Fruit fly (Drosophila melanogaster): ENCODE results near the gene CG4036.
A peak's percentile ranks its signal among the peaks of the same experiment; 100 is the strongest.

CG4036 gene

DNA sequence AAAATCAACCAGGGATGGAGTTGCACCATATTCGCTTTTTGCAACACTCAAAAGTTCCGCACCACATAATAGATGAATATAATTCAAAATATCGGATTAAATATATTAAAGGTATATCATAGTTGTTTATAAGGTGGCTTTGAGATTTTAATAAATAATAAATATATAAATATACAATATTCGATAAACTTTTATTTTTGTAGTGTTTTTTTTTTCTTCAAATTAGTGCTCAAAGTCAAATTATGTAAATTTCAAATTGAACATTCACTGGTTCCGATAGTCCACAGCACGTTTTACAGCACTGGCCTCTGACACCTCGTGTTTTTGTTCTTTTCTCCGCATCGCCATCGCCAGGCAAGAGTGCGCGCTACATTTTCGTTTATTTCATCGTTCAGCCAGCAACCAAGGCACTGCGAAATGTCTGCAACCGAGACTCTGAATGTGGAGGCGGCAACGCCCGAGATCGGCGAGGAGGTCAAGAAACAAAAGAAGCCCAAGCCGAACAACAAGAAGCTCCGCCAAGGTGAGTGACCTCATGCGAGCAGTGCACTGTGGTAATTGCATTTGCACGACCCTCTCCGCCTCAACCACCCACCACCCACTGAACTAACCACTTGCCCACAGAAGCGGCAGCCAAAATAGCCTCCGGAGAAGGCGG, 27.3 kb upstream of the CG4036 start, which contains the start of the genes Taf11 and und (continued):
- TF ChIP-seq CG10209 (GFP tag; optimal IDR thresholded peaks at IDR 0.05) (peak; percentile 18), Xbp1 (GFP tag; optimal IDR thresholded peaks at IDR 0.05) (peak; percentile 39), cad (GFP tag; optimal IDR thresholded peaks at IDR 0.05) (no peak), Tbp (GFP tag; optimal IDR thresholded peaks at IDR 0.05) (no peak), CG16779 (GFP tag; IDR thresholded peaks at IDR 0.05) (no peak), CG10366 (GFP tag; IDR thresholded peaks at IDR 0.05) (no peak), grn (GFP tag; optimal IDR thresholded peaks at IDR 0.05) (no peak), ERR (GFP tag; optimal IDR thresholded peaks at IDR 0.05) (no peak), mam (GFP tag; optimal IDR thresholded peaks at IDR 0.05) (no peak), gt (GFP tag; IDR thresholded peaks at IDR 0.05) (no peak), MTF-1 (GFP tag; optimal IDR thresholded peaks at IDR 0.05; ENCODE audit: borderline replicate concordance) (no peak), CG32767 (GFP tag; IDR thresholded peaks at IDR 0.05) (no peak), CG4707 (GFP tag; optimal IDR thresholded peaks at IDR 0.05) (no peak), Neu2 (GFP tag; optimal IDR thresholded peaks at IDR 0.05; ENCODE audit: borderline replicate concordance) (no peak), nom (GFP tag; optimal IDR thresholded peaks at IDR 0.05) (no peak), Optix (GFP tag; IDR thresholded peaks at IDR 0.05) (no peak), CG3163 (GFP tag; optimal IDR thresholded peaks at IDR 0.05) (no peak), Taf1 (GFP tag; IDR thresholded peaks at IDR 0.05) (no peak), sr (GFP tag; IDR thresholded peaks at IDR 0.05) (no peak), esg (GFP tag; conservative IDR thresholded peaks at IDR 0.05) (no peak), Bteb2 (GFP tag; optimal IDR thresholded peaks at IDR 0.05) (no peak), PHDP (tag; optimal IDR thresholded peaks at IDR 0.05) (no peak), CG34422 (GFP tag; IDR thresholded peaks at IDR 0.05) (peak; percentile 30; the same call in 2 of the 3 replicates), pum (GFP tag; optimal IDR thresholded peaks at IDR 0.05) (no peak), CG8765 (GFP tag; IDR thresholded peaks at IDR 0.05) (no peak), CG4854 (GFP tag; optimal IDR thresholded peaks at IDR 0.05) (no peak), Hr3 (GFP tag; optimal IDR thresholded peaks at IDR 0.05) (peak; percentile 42), CG10147 (GFP tag; optimal IDR thresholded peaks at IDR 0.05) (no peak), CG3995 (GFP tag; optimal IDR thresholded peaks at IDR 0.05) (peak; percentile 28), ci (GFP tag; IDR thresholded peaks at IDR 0.05) (no peak), prd (optimal IDR thresholded peaks at IDR 0.05) (no peak), prd (GFP tag; IDR thresholded peaks at IDR 0.05) (peak; percentile 44; the same call in 1 of the 3 replicates), vfl (GFP tag; optimal IDR thresholded peaks at IDR 0.05) (no peak), Hey (tag; optimal IDR thresholded peaks at IDR 0.05) (no peak), CG10431 (GFP tag; optimal IDR thresholded peaks at IDR 0.05) (no peak), row (GFP tag; IDR thresholded peaks at IDR 0.05) (peak; percentile 92), CG8290 (GFP tag; optimal IDR thresholded peaks at IDR 0.05) (no peak), CG8290 (tag; optimal IDR thresholded peaks at IDR 0.05) (no peak), al (GFP tag; IDR thresholded peaks at IDR 0.05) (no peak), CG6654 (GFP tag; optimal IDR thresholded peaks at IDR 0.05) (no peak), sisA (GFP tag; IDR thresholded peaks at IDR 0.05) (no peak), CG4820 (GFP tag; optimal IDR thresholded peaks at IDR 0.05) (peak; percentile 36), CG8089 (GFP tag; optimal IDR thresholded peaks at IDR 0.05) (no peak), slbo (GFP tag; IDR thresholded peaks at IDR 0.05) (no peak; the same call in 1 of the 2 replicates), CG14965 (GFP tag; optimal IDR thresholded peaks at IDR 0.05; ENCODE audit: borderline replicate concordance) (no peak), MESR4 (GFP tag; optimal IDR thresholded peaks at IDR 0.05) (peak; percentile 71), tll (GFP tag; optimal IDR thresholded peaks at IDR 0.05) (peak in 1 of 2 experiments; percentile 71), btn (GFP tag; optimal IDR thresholded peaks at IDR 0.05) (no peak), E2f1 (GFP tag; IDR thresholded peaks at IDR 0.05) (no peak), CG11696 (GFP tag; IDR thresholded peaks at IDR 0.05) (no peak), Bgb (GFP tag; IDR thresholded peaks at IDR 0.05; ENCODE audit: partially characterized antibody) (peak; percentile 59), fu2 (GFP tag; optimal IDR thresholded peaks at IDR 0.05) (no peak)

All from whole organism, embryonic.